Worm (Caenorhabditis elegans) whole organism, young adult: ENCODE data around the gene F08H9.4.

ENCODE experiments used
- F23B12.7 ChIP-seq: sonication (generic microtip); optimal IDR thresholded peaks from 2 replicates; lab custom pipeline; 2017; ENCODE audit warnings: missing genetic modification characterization, mild to moderate bottlenecking, missing compliant biosample characterization, antibody characterized with exemption, moderate library complexity; ENCODE audit not compliant: insufficient read depth
- T26A5.8 ChIP-seq: sonication (generic microtip); optimal IDR thresholded peaks from 2 replicates; lab custom pipeline; 2016; ENCODE audit warnings: missing genetic modification characterization, missing compliant biosample characterization
- ama-1 ChIP-seq, 3 experiments: fragments of 150-350 bp in 1 of 3; sonication (generic microtip) in 2 of 3; optimal IDR thresholded peaks; 2 replicates each; lab custom pipeline; 2014 to 2018; ENCODE audit warnings: missing biosample characterization in 2 of 3, missing genetic modification characterization in 2 of 3, missing genetic modification reagents in 2 of 3
- ceh-79 ChIP-seq: sonication (generic microtip); optimal IDR thresholded peaks from 2 replicates; lab custom pipeline; 2017; ENCODE audit warnings: mild to moderate bottlenecking, missing genetic modification characterization, missing compliant biosample characterization
- dpl-1 ChIP-seq: fragments of 150-350 bp; optimal IDR thresholded peaks from 2 replicates; lab custom pipeline; 2014; ENCODE audit warnings: missing biosample characterization, missing genetic modification reagents, missing genetic modification characterization
- let-526 ChIP-seq: fragments of 200-800 bp; sonication (Bioruptor generic); IDR thresholded peaks from 2 replicates; pipeline ENCODE4 v1.3.6; 2022; ENCODE audit warnings: missing genetic modification reagents, missing genetic modification characterization, missing compliant biosample characterization
- madf-10 ChIP-seq: sonication (generic microtip); optimal IDR thresholded peaks from 2 replicates; lab custom pipeline; 2016; ENCODE audit warnings: mild to moderate bottlenecking, missing genetic modification characterization, missing compliant biosample characterization
- mes-4 ChIP-seq: sonication (generic microtip); optimal IDR thresholded peaks from 2 replicates; lab custom pipeline; 2016; ENCODE audit warnings: missing genotype, missing genetic modification characterization, missing compliant biosample characterization
- pbrm-1 ChIP-seq: fragments of 200-800 bp; sonication (Bioruptor generic); IDR thresholded peaks from 2 replicates; pipeline ENCODE4 v1.3.6; 2022; ENCODE audit warnings: missing genetic modification reagents, missing genetic modification characterization, missing compliant biosample characterization
- snpc-4 ChIP-seq, 5 experiments: fragments of 150-350 bp in 1 of 5; sonication (generic microtip) in 4 of 5; optimal IDR thresholded peaks; 2 replicates each; lab custom pipeline; 2014 to 2018; ENCODE audit warnings: missing genetic modification characterization in 5 of 5, missing biosample characterization in 3 of 5, antibody characterized with exemption in 2 of 5, mild to moderate bottlenecking in 2 of 5, missing compliant biosample characterization in 2 of 5, missing genotype in 2 of 5, moderate library complexity in 2 of 5, missing genetic modification reagents in 1 of 5
- tbp1 ChIP-seq: fragments of 200-800 bp; sonication (Bioruptor generic); optimal IDR thresholded peaks from 2 replicates; lab custom pipeline; 2018; ENCODE audit warnings: mild to moderate bottlenecking, missing genetic modification characterization, missing compliant biosample characterization
- unc-62 ChIP-seq: fragments of 150-350 bp; optimal IDR thresholded peaks from 2 replicates; lab custom pipeline; 2014; ENCODE audit warnings: missing biosample characterization, missing genetic modification reagents, missing genetic modification characterization
- ztf-3 ChIP-seq: fragments of 200-800 bp; sonication (Bioruptor generic); optimal IDR thresholded peaks from 2 replicates; lab custom pipeline; 2018; ENCODE audit warnings: mild to moderate bottlenecking, missing genetic modification characterization, missing compliant biosample characterization

DNA sequence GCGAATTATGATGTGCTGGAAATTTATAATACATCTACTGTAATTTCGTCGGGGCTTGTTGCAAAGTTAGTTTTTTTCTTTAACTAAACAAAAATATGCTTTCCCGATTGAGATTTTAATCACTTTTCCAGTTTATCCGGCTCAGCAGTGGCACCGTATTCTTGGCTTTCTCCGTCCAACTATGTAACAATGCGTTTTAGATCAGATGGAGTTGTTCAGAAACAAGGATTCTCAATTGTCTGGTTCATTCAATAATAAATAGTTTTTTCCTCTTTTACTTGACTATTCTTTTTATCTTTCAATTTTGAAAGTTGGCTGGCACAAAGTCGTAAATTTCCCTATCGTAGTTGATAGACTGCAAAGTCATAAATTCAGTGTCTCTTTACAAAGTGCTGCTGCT is 9.9 kb upstream of the F08H9.4 start, which contains the start of gene clec-56:
- TF ChIP-seq dpl-1 (GFP tag; lab: Kevin White, UChicago) (no peak), pbrm-1 (GFP tag; lab: Robert Waterston, UW) (no peak), F23B12.7 (tag; lab: Kevin White, UChicago) (no peak), snpc-4 (GFP tag; optimal IDR thresholded peaks at IDR 0.05; lab: Kevin White, UChicago) (no peak), snpc-4 (tag; optimal IDR thresholded peaks at IDR 0.05; lab: Kevin White, UChicago) (no peak), ama-1 (optimal IDR thresholded peaks at IDR 0.05; lab: Kevin White, UChicago) (no peak), ama-1 (GFP tag; optimal IDR thresholded peaks at IDR 0.05; lab: Kevin White, UChicago) (no peak), unc-62 (GFP tag; lab: Kevin White, UChicago) (no peak), let-526 (no peak), madf-10 (tag; lab: Kevin White, UChicago) (no peak), ztf-3 (GFP tag; lab: Kevin White, UChicago) (no peak), mes-4 (tag; lab: Kevin White, UChicago) (no peak), T26A5.8 (tag; lab: Kevin White, UChicago) (no peak), ceh-79 (no peak), tbp1 (GFP tag; lab: Kevin White, UChicago) (no peak)
